Worm (Caenorhabditis elegans): ENCODE measurements around the gene his-35.

The his-35 gene

DNA sequence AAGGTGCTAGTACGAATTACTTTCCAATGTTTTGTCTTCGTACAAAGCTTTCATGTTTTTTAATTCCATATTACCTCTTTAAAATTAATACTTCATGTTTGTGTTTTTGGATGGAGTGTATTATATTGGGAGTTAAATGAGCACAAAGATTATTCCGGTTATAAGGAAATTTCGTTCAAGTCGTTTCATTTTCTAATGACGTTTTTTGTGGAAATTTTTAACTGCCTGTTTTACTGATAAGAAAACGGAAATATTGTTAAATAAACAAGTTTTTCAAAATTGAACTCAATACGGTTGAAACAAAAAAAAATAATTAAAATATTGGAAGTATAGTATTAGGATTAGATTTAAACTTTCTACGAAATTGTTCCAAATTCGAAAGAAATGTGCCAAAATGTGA, 17.8 kb downstream of the his-35 start:
- no peak for TF ChIP-seq F57A8.1 (GFP tag; optimal IDR thresholded peaks at IDR 0.05)
- TF ChIP-seq nhr-80 (tag; optimal IDR thresholded peaks at IDR 0.05) = peak; percentile 3

DNA sequence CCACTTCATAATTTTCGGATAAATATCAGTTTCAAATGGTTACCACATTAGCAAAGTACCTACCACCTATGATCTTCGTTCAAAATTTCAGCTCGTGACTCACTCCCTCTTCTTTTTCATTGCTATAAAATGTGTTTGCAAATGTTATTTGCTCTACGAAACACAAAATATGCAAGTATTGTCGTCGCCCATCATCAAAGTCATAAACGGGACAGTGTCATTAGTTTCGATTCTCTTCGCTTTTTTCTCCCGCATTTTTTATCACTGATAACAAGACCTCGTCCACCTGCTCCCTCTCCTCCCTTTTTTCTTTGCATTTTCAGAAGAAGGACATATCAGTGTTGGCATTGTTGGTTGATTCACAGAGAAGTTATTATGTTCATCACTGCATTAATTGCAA, 18.6 kb downstream of the his-35 start, which contains the start of gene C50F4.1:
TSS of gene C50F4.1 (plus strand) at position 324 of the 400 bp plus-strand sequence.
- TF ChIP-seq nhr-80 (tag; optimal IDR thresholded peaks at IDR 0.05) = peak; percentile 95
- no peak for TF ChIP-seq egl-18 (GFP tag; IDR thresholded peaks at IDR 0.05)
- peak; percentile 37 for TF ChIP-seq ets-4 (GFP tag; optimal IDR thresholded peaks at IDR 0.05)

DNA sequence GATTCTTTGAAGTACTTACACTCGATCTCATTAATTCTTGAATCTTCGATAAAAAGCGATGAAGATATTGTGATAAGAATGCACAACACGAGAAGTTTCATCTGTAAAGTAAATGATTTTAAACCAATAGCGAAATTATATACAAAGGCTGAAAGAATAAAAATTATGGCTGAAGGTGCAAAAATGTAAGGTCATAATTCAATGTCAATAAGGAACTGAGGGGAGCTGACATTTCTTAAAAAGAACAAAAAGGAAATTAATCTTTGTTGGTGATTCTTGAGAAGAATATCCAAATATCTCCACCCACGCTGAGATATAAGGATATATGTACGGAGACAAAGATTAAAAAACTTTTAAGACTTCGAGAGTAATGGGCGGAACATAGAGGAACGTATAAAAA, 21.0 kb downstream of the his-35 start, which contains the start of gene C50F4.9:
TSS of gene C50F4.9 (minus strand) at position 101 of the 400 bp plus-strand sequence.
- TF ChIP-seq attf-3 (GFP tag; conservative IDR thresholded peaks at IDR 0.05) (no peak), T26A5.8 (tag; optimal IDR thresholded peaks at IDR 0.05) (no peak), snpc-1.3 (tag; optimal IDR thresholded peaks at IDR 0.05; ENCODE audit: insufficient read depth) (no peak), athp-1 (tag; optimal IDR thresholded peaks at IDR 0.05) (no peak), attf-6 (GFP tag; IDR thresholded peaks at IDR 0.05) (no peak), F22D6.2 (tag; optimal IDR thresholded peaks at IDR 0.05) (no peak), unc-130 (GFP tag; optimal IDR thresholded peaks at IDR 0.05) (no peak), tbx-9 (tag; optimal IDR thresholded peaks at IDR 0.05; ENCODE audit: borderline replicate concordance) (no peak), Y67H2A.10 (GFP tag; conservative IDR thresholded peaks at IDR 0.05) (no peak)

DNA sequence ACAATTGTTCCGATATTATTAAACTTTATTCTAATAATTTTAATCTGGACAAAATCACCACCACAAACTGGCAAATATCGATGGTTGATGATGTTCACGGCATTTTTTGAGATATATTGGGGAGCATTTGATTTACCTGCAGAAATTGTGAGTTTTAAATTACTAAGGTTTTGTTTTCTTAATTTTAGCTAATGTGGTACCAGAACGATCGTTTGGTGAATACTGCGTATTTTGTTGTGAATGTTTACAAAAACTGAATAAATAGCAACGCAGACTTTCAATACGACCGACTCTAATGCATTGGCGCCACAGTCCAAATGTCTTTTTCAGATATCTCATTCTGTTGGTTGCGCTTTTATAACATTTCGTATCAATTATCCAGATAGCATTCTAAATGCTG, 23.4 kb downstream of the his-35 start:
- TF ChIP-seq aptf-3 (GFP tag; IDR thresholded peaks at IDR 0.05) (no peak), unc-130 (GFP tag; optimal IDR thresholded peaks at IDR 0.05) (no peak), dpff-1 (tag; optimal IDR thresholded peaks at IDR 0.05) (no peak), Y56A3A.18 (GFP tag; IDR thresholded peaks at IDR 0.05) (no peak), rpc-1 (optimal IDR thresholded peaks at IDR 0.05) (no peak), rpc-1 (tag; optimal IDR thresholded peaks at IDR 0.05) (no peak), nfya-1 (tag; optimal IDR thresholded peaks at IDR 0.05; ENCODE audit: borderline replicate concordance, insufficient read depth) (no peak), B0035.1 (tag; optimal IDR thresholded peaks at IDR 0.05) (no peak), F37B4.10 (GFP tag; IDR thresholded peaks at IDR 0.05) (no peak), somi-1 (GFP tag; optimal IDR thresholded peaks at IDR 0.05) (no peak), madf-6 (GFP tag; IDR thresholded peaks at IDR 0.05) (no peak), gei-17 (GFP tag; optimal IDR thresholded peaks at IDR 0.05) (no peak), fkh-3 (tag; optimal IDR thresholded peaks at IDR 0.05) (no peak), Y67H2A.10 (GFP tag; conservative IDR thresholded peaks at IDR 0.05) (no peak), ztf-6 (GFP tag; IDR thresholded peaks at IDR 0.05) (no peak), lin-35 (GFP tag; optimal IDR thresholded peaks at IDR 0.05) (no peak), tlf-1 (GFP tag; optimal IDR thresholded peaks at IDR 0.05) (no peak), B0336.3 (GFP tag; IDR thresholded peaks at IDR 0.05) (no peak), mel-28 (tag; optimal IDR thresholded peaks at IDR 0.05; ENCODE audit: borderline replicate concordance) (no peak)

DNA sequence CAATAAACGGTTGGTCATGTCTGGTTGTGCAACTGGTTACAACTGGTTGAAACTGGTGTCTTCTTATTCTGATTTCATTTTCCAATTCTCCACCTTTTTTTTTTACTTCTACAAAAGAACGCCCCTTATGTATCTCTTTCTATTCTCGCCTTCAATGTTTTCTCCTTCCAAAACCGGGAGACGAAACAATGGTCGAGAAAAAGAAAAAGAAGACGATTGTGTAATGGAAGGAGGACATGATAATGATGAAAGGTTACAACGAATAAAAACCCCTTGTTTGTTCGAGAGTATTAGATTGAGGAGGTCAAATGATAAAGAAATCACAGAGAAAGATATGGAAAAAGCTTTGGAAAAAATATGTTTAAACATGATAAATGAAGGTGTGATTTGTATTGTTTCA, 26.3 kb downstream of the his-35 start, which contains the start of gene C50F4.8:
TSS of gene C50F4.8 (minus strand) at position 28 of the 400 bp plus-strand sequence.
- TF ChIP-seq Y67H2A.10 (GFP tag; conservative IDR thresholded peaks at IDR 0.05) (no peak), nhr-27 (tag; optimal IDR thresholded peaks at IDR 0.05) (no peak), zim-3 (tag; optimal IDR thresholded peaks at IDR 0.05) (no peak), let-526 (GFP tag; IDR thresholded peaks at IDR 0.05) (no peak), ztf-22 (GFP tag; optimal IDR thresholded peaks at IDR 0.05) (no peak), nfya-1 (tag; optimal IDR thresholded peaks at IDR 0.05; ENCODE audit: borderline replicate concordance, insufficient read depth) (no peak), atf-7 (tag; optimal IDR thresholded peaks at IDR 0.05) (no peak), F52B5.7 (tag; optimal IDR thresholded peaks at IDR 0.05) (no peak)

Measured in whole organism, young adult.